Worm (Caenorhabditis elegans) whole organism, young adult: Measurements from ENCODE around the gene R05D3.3.

ENCODE experiments used
- B0261.1 ChIP-seq: sonication (generic microtip); optimal IDR thresholded peaks from 2 replicates; lab custom pipeline; 2016; ENCODE audit warnings: mild to moderate bottlenecking, missing genetic modification characterization, moderate library complexity, missing compliant biosample characterization
- ama-1 ChIP-seq, 3 experiments: fragments of 150-350 bp in 1 of 3; sonication (generic microtip) in 2 of 3; optimal IDR thresholded peaks; 2 replicates each; lab custom pipeline; 2014 to 2018; ENCODE audit warnings: missing biosample characterization in 2 of 3, missing genetic modification characterization in 2 of 3, missing genetic modification reagents in 2 of 3
- atf-7 ChIP-seq: sonication (generic microtip); optimal IDR thresholded peaks from 2 replicates; lab custom pipeline; 2017; ENCODE audit warnings: mild to moderate bottlenecking, missing genetic modification characterization, missing compliant biosample characterization
- dpl-1 ChIP-seq: fragments of 150-350 bp; optimal IDR thresholded peaks from 2 replicates; lab custom pipeline; 2014; ENCODE audit warnings: missing biosample characterization, missing genetic modification reagents, missing genetic modification characterization
- lin-54 ChIP-seq: fragments of 200-800 bp; sonication (Bioruptor generic); optimal IDR thresholded peaks from 2 replicates; lab custom pipeline; 2018; ENCODE audit warnings: mild to moderate bottlenecking, missing genetic modification characterization, missing compliant biosample characterization
- nfya-1 ChIP-seq: sonication (generic microtip); optimal IDR thresholded peaks from 2 replicates; lab custom pipeline; 2017; ENCODE audit warnings: antibody characterized with exemption, missing compliant biosample characterization, missing genetic modification characterization, borderline replicate concordance; ENCODE audit not compliant: insufficient read depth
- pha-4 ChIP-seq: fragments of 150-350 bp; sonication (generic microtip); optimal IDR thresholded peaks from 2 replicates; lab custom pipeline; 2014; ENCODE audit warnings: missing biosample characterization, missing genetic modification reagents, missing genetic modification characterization
- sptf-2 ChIP-seq: fragments of 200-800 bp; sonication (Bioruptor generic); optimal IDR thresholded peaks from 2 replicates; lab custom pipeline; 2018; ENCODE audit warnings: mild to moderate bottlenecking, missing genetic modification characterization, missing compliant biosample characterization
- ztf-28 ChIP-seq: fragments of 200-800 bp; sonication (Bioruptor generic); IDR thresholded peaks from 2 replicates; pipeline ENCODE4 v1.3.6; 2022; ENCODE audit warnings: missing genetic modification reagents, missing genetic modification characterization, missing compliant biosample characterization
- ztf-3 ChIP-seq: fragments of 200-800 bp; sonication (Bioruptor generic); optimal IDR thresholded peaks from 2 replicates; lab custom pipeline; 2018; ENCODE audit warnings: mild to moderate bottlenecking, missing genetic modification characterization, missing compliant biosample characterization

- no peak for TF ChIP-seq B0261.1 (tag; lab: Kevin White, UChicago)
- TF ChIP-seq atf-7, result no peak
- TF ChIP-seq lin-54 (GFP tag; lab: Kevin White, UChicago), result no peak
- no peak for TF ChIP-seq nfya-1
- no peak for TF ChIP-seq dpl-1 (GFP tag; lab: Kevin White, UChicago)
- TF ChIP-seq ztf-28, result no peak
- no peak for TF ChIP-seq ztf-3 (GFP tag; lab: Kevin White, UChicago)
- TF ChIP-seq pha-4, result no peak
- no peak for TF ChIP-seq sptf-2 (GFP tag; lab: Kevin White, UChicago)
- TF ChIP-seq ama-1 (optimal IDR thresholded peaks at IDR 0.05; lab: Kevin White, UChicago), result no peak
- TF ChIP-seq ama-1 (GFP tag; optimal IDR thresholded peaks at IDR 0.05; lab: Kevin White, UChicago), result no peak
Observed at ce11 chrIII:8354644-8355461, 9.0 kb upstream of the R05D3.3 start, which contains the start of gene unc-116.
